Worm (Caenorhabditis elegans): ENCODE measurements around the gene ZK185.3.
A peak's percentile ranks its signal among the peaks of the same experiment; 100 is the strongest.

- no peak for TF ChIP-seq ama-1 (optimal IDR thresholded peaks at IDR 0.05)
- no peak for TF ChIP-seq mxl-3 (GFP tag; optimal IDR thresholded peaks at IDR 0.05)
- no peak for TF ChIP-seq lsy-2 (tag; optimal IDR thresholded peaks at IDR 0.05)
- no peak for TF ChIP-seq dpl-1 (GFP tag; optimal IDR thresholded peaks at IDR 0.05)
- no peak for TF ChIP-seq hif-1 (tag; optimal IDR thresholded peaks at IDR 0.05)
- TF ChIP-seq zag-1 (tag; optimal IDR thresholded peaks at IDR 0.05) = no peak
- no peak for TF ChIP-seq ZK546.5 (tag; optimal IDR thresholded peaks at IDR 0.05)
- peak in 1 of 2 experiments; percentile 29 for TF ChIP-seq unc-62 (GFP tag; optimal IDR thresholded peaks at IDR 0.05 in 1 of 2)
- TF ChIP-seq unc-62 (tag; optimal IDR thresholded peaks at IDR 0.05) = no peak
- no peak for TF ChIP-seq nhr-28 (tag; optimal IDR thresholded peaks at IDR 0.05)
- TF ChIP-seq lin-29 (GFP tag; IDR thresholded peaks at IDR 0.05) = no peak
- TF ChIP-seq nhr-76 (tag; optimal IDR thresholded peaks at IDR 0.05) = no peak
These were observed 3.5 kb downstream of the ZK185.3 start for ce11 chrIV:4526724-4527123.

Measured in whole organism, L4 larva.